Worm (Caenorhabditis elegans) whole organism, L2 larva: ENCODE results near the gene ckb-3.

Experiments
- C34F6.9 ChIP-seq: fragments of 150-350 bp; optimal IDR thresholded peaks from 2 replicates; lab custom pipeline; 2014; ENCODE audit warnings: missing biosample characterization, missing genetic modification characterization
- R02D3.7 ChIP-seq: fragments of 150-350 bp; optimal IDR thresholded peaks from 2 replicates; lab custom pipeline; 2014; ENCODE audit warnings: missing biosample characterization, missing genetic modification characterization
- Y55F3AM.14 ChIP-seq: fragments of 200-800 bp; sonication (Bioruptor generic); optimal IDR thresholded peaks from 2 replicates; lab custom pipeline; 2018; ENCODE audit warnings: mild to moderate bottlenecking, missing genetic modification characterization, missing compliant biosample characterization
- ZK546.5 ChIP-seq: sonication (generic microtip); optimal IDR thresholded peaks from 2 replicates; lab custom pipeline; 2017; ENCODE audit warnings: missing biosample characterization, missing genetic modification characterization
- alr-1 ChIP-seq: fragments of 150-350 bp; optimal IDR thresholded peaks from 2 replicates; lab custom pipeline; 2014; ENCODE audit warnings: missing biosample characterization, missing genetic modification characterization
- aly-2 ChIP-seq: fragments of 150-350 bp; optimal IDR thresholded peaks from 2 replicates; lab custom pipeline; 2014; ENCODE audit warnings: missing biosample characterization, missing genetic modification characterization
- blmp-1 ChIP-seq: sonication (generic microtip); optimal IDR thresholded peaks from 2 replicates; lab custom pipeline; 2017; ENCODE audit warnings: missing genetic modification characterization, mild to moderate bottlenecking, missing compliant biosample characterization, antibody characterized with exemption, moderate library complexity; ENCODE audit not compliant: insufficient read depth
- ceh-16 ChIP-seq: fragments of 150-350 bp; optimal IDR thresholded peaks from 2 replicates; lab custom pipeline; 2014; ENCODE audit warnings: missing biosample characterization, missing genetic modification characterization
- ceh-82 ChIP-seq: fragments of 150-350 bp; optimal IDR thresholded peaks from 2 replicates; lab custom pipeline; 2014; ENCODE audit warnings: missing biosample characterization, missing genetic modification characterization
- egl-27 ChIP-seq: sonication (generic microtip); optimal IDR thresholded peaks from 3 replicates; lab custom pipeline; 2017; ENCODE audit warnings: missing biosample characterization, missing genetic modification reagents, missing genetic modification characterization
- elt-1 ChIP-seq: fragments of 150-350 bp; optimal IDR thresholded peaks from 2 replicates; lab custom pipeline; 2014; ENCODE audit warnings: missing biosample characterization, missing genetic modification characterization
- elt-3 ChIP-seq: sonication (generic microtip); optimal IDR thresholded peaks from 2 replicates; lab custom pipeline; 2017; ENCODE audit warnings: missing biosample characterization, missing genetic modification characterization
- fos-1 ChIP-seq: fragments of 150-350 bp; optimal IDR thresholded peaks from 2 replicates; lab custom pipeline; 2014; ENCODE audit warnings: missing biosample characterization, missing genetic modification characterization
- gmeb-1 ChIP-seq: fragments of 150-350 bp; optimal IDR thresholded peaks from 2 replicates; lab custom pipeline; 2014; ENCODE audit warnings: missing biosample characterization, missing genetic modification characterization
- lin-11 ChIP-seq: fragments of 150-350 bp; sonication (generic microtip); optimal IDR thresholded peaks from 2 replicates; lab custom pipeline; 2014; ENCODE audit warnings: missing biosample characterization, missing genetic modification characterization, inconsistent platforms, mixed read lengths
- lin-13 ChIP-seq: fragments of 150-350 bp; optimal IDR thresholded peaks from 2 replicates; lab custom pipeline; 2014; ENCODE audit warnings: missing biosample characterization, missing genetic modification reagents, missing genetic modification characterization
- lin-39 ChIP-seq: fragments of 150-350 bp; optimal IDR thresholded peaks from 2 replicates; lab custom pipeline; 2014; ENCODE audit warnings: missing biosample characterization, missing genetic modification reagents, missing genetic modification characterization
- lsy-2 ChIP-seq, 2 experiments: fragments of 150-350 bp in 1 of 2; sonication (generic microtip) in 1 of 2; optimal IDR thresholded peaks; 2 replicates each; lab custom pipeline; 2014 to 2017; ENCODE audit warnings: missing biosample characterization in 2 of 2, missing genetic modification characterization in 2 of 2
- mab-5 ChIP-seq: fragments of 150-350 bp; optimal IDR thresholded peaks from 2 replicates; lab custom pipeline; 2014; ENCODE audit warnings: missing biosample characterization, missing genetic modification characterization
- nhr-10 ChIP-seq: sonication (generic microtip); optimal IDR thresholded peaks from 2 replicates; lab custom pipeline; 2017; ENCODE audit warnings: missing biosample characterization, missing genetic modification characterization
- nhr-12 ChIP-seq: fragments of 150-350 bp; optimal IDR thresholded peaks from 2 replicates; lab custom pipeline; 2014; ENCODE audit warnings: missing biosample characterization, missing genetic modification characterization
- nhr-129 ChIP-seq: fragments of 150-350 bp; optimal IDR thresholded peaks from 2 replicates; lab custom pipeline; 2014; ENCODE audit warnings: missing biosample characterization, missing genetic modification characterization
- nhr-23 ChIP-seq: fragments of 150-350 bp; optimal IDR thresholded peaks from 2 replicates; lab custom pipeline; 2014; ENCODE audit warnings: missing biosample characterization, missing genetic modification reagents, missing genetic modification characterization
- nhr-6 ChIP-seq: fragments of 150-350 bp; optimal IDR thresholded peaks from 2 replicates; lab custom pipeline; 2014; ENCODE audit warnings: missing biosample characterization, missing genetic modification characterization
- peb-1 ChIP-seq: fragments of 150-350 bp; optimal IDR thresholded peaks from 2 replicates; lab custom pipeline; 2014; ENCODE audit warnings: missing biosample characterization, missing genetic modification characterization
- sem-4 ChIP-seq: fragments of 150-350 bp; optimal IDR thresholded peaks from 2 replicates; lab custom pipeline; 2014; ENCODE audit warnings: missing biosample characterization, missing genetic modification reagents, missing genetic modification characterization
- skn-1 ChIP-seq: sonication (generic microtip); optimal IDR thresholded peaks from 2 replicates; lab custom pipeline; 2017; ENCODE audit warnings: missing biosample characterization, missing genetic modification characterization
- sma-9 ChIP-seq, 2 experiments: fragments of 150-350 bp in 1 of 2; sonication (generic microtip) in 1 of 2; optimal IDR thresholded peaks; 2 replicates each; lab custom pipeline; 2014 to 2016; ENCODE audit warnings: missing genetic modification characterization in 2 of 2, mild to moderate bottlenecking in 1 of 2, missing biosample characterization in 1 of 2, missing compliant biosample characterization in 1 of 2, missing genetic modification reagents in 1 of 2, moderate library complexity in 1 of 2
- snpc-4 ChIP-seq: fragments of 150-350 bp; optimal IDR thresholded peaks from 2 replicates; lab custom pipeline; 2014; ENCODE audit warnings: missing biosample characterization, missing genetic modification characterization
- unc-39 ChIP-seq: fragments of 150-350 bp; optimal IDR thresholded peaks from 2 replicates; lab custom pipeline; 2014; ENCODE audit warnings: missing biosample characterization, missing genetic modification characterization
- zag-1 ChIP-seq: fragments of 150-350 bp; optimal IDR thresholded peaks from 2 replicates; lab custom pipeline; 2014; ENCODE audit warnings: missing biosample characterization, missing genetic modification characterization
- ztf-1 ChIP-seq: fragments of 200-800 bp; sonication (Bioruptor generic); conservative IDR thresholded peaks from 2 replicates; pipeline ENCODE4 v1.3.6; 2022; ENCODE audit warnings: missing genetic modification characterization, missing compliant biosample characterization

ckb-3 gene

DNA sequence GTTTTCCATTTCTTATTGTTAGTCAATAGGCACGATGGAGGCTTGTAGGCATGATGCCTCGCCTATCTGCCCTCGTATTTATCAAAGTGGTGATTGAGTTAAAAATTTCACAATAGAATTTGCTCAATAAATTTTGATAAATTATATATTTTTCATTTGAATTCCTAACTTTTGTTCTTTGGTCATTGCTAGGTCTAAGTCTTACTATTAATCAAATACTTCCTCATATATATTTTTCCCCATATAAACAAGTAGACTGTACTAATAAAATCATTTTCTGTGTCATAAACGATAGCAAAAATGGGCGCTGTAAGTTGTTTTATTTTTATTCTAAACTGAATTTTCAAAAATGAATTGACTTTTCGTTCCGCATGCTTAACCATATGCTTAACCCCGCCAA lies 13.8 kb downstream of the ckb-3 start, which contains the start of gene pals-28:
TSS of gene pals-28 (plus strand) at position 301 of the 400 bp plus-strand sequence.
- TF ChIP-seq nhr-6 (tag; lab: Kevin White, UChicago) (no peak), nhr-23 (tag; lab: Kevin White, UChicago) (no peak), zag-1 (tag; lab: Kevin White, UChicago) (no peak), mab-5 (no peak), elt-1 (tag; lab: Kevin White, UChicago) (no peak), lin-11 (tag; lab: Kevin White, UChicago) (no peak), ceh-16 (no peak), sma-9 (GFP tag; optimal IDR thresholded peaks at IDR 0.05; lab: Kevin White, UChicago) (no peak), sma-9 (tag; optimal IDR thresholded peaks at IDR 0.05; lab: Kevin White, UChicago) (no peak), fos-1 (tag; lab: Kevin White, UChicago) (no peak), lsy-2 (tag; optimal IDR thresholded peaks at IDR 0.05; lab: Kevin White, UChicago) (no peak), nhr-12 (tag; lab: Kevin White, UChicago) (no peak), ztf-1 (GFP tag; lab: Robert Waterston, UW) (no peak)

DNA sequence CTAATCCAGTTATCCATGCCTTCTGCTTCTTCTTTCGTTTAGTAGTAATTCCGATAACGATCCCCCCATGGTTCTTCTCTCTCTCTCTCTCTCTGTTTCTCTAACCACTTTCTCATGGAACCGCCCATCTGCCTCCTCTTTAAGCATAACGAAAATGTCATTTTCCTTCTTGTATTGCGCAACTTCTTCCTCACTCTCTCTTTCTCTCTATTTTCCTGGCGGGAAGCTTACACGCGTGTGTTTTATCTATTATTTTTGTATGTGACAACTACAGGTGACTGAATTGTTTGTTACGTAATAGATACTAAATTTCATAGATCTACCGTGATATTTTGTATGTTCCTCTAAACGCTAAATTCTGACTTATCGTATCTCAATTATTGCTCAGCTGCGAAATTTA lies 19.7 kb downstream of the ckb-3 start:
- TF ChIP-seq nhr-6 (tag; lab: Kevin White, UChicago) (no peak), nhr-12 (tag; lab: Kevin White, UChicago) (no peak), lin-39 (tag; lab: Kevin White, UChicago) (no peak), gmeb-1 (tag; lab: Kevin White, UChicago) (no peak), aly-2 (tag; lab: Kevin White, UChicago) (no peak), nhr-10 (tag; lab: Kevin White, UChicago) (no peak), ceh-82 (no peak)
- TF ChIP-seq, all 48 proteins: peak for 0

ce11 chrIII:4391319-4391718 lies 20.6 kb downstream of the ckb-3 start:
- TF ChIP-seq skn-1 (no peak), ZK546.5 (tag; lab: Kevin White, UChicago) (no peak), nhr-129 (tag; lab: Kevin White, UChicago) (no peak), blmp-1 (tag; lab: Kevin White, UChicago) (peak; percentile 66)

DNA sequence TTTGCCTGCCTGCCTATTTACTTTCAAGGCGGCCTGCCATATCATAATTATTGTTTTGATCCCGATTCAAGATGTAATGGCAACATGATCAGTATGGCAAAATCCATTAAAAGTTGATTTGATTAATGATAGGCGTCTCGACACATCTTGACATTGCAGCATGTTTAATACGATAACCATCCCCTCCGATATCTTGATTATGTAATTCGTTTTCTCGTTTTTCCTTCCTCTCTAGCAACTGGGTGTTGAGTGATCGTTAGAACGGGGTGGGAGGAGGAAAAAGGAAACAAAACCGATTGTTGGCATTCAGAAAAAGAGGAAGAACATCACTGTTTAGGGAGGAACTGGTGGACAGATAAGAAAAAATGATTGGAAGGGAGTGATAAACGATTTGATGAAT lies 21.3 kb downstream of the ckb-3 start:
- TF ChIP-seq ZK546.5 (tag; lab: Kevin White, UChicago) (no peak), ceh-16 (peak; percentile 12)

DNA sequence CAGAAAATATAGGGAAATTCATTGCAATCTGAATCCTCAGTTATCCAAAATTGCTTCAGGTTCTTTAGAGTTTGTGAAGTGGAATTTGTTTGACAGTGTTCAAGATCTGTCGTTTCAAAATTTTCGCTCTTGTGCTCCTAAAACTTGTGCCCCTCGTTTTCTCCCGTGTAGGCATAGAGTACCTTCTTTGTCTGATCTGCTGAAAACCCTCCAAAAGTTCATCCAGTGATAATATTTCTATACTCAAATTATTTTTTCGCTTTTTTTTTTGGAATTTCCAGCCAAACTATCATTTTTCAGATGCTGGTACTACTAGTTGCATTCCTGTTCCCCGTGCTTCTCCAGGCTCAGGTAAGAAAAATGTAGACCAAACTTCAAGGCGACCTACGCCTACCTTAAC lies 23.8 kb downstream of the ckb-3 start, which contains the start of gene R07E5.4:
TSS of gene R07E5.4 (plus strand) at position 301 of the 400 bp plus-strand sequence.
- no peak for TF ChIP-seq egl-27 (tag; lab: Kevin White, UChicago)
- TF ChIP-seq sma-9 (GFP tag; optimal IDR thresholded peaks at IDR 0.05; lab: Kevin White, UChicago): no peak
- no peak for TF ChIP-seq sma-9 (tag; optimal IDR thresholded peaks at IDR 0.05; lab: Kevin White, UChicago)
- TF ChIP-seq fos-1 (tag; lab: Kevin White, UChicago): no peak
- no peak for TF ChIP-seq aly-2 (tag; lab: Kevin White, UChicago)
- TF ChIP-seq elt-3 (tag; lab: Kevin White, UChicago): no peak
- no peak for TF ChIP-seq R02D3.7 (tag; lab: Kevin White, UChicago)
- TF ChIP-seq unc-39 (tag; lab: Kevin White, UChicago): no peak
- TF ChIP-seq peb-1 (tag; lab: Kevin White, UChicago): no peak
- no peak for TF ChIP-seq sem-4 (tag; lab: Kevin White, UChicago)
- TF ChIP-seq snpc-4 (tag; lab: Kevin White, UChicago): no peak
- no peak for TF ChIP-seq nhr-12 (tag; lab: Kevin White, UChicago)
- no peak for TF ChIP-seq C34F6.9
- no peak for TF ChIP-seq Y55F3AM.14 (GFP tag; lab: Kevin White, UChicago)

ce11 chrIII:4395857-4396256 lies 25.2 kb downstream of the ckb-3 start:
- no peak for TF ChIP-seq lin-13
- TF ChIP-seq mab-5: no peak
- TF ChIP-seq alr-1 (tag; lab: Kevin White, UChicago): no peak
- no peak for TF ChIP-seq lin-39 (tag; lab: Kevin White, UChicago)
